Fruit fly (Drosophila melanogaster) whole organism, embryonic: ENCODE results near the gene Tengl1.

Experiments used
- Bgb ChIP-seq: fragments of 200-800 bp; sonication (Bioruptor generic); IDR thresholded peaks from 2 replicates; pipeline ENCODE4 v1.3.6; 2022; ENCODE audit warnings: missing biosample characterization, missing genetic modification characterization; ENCODE audit not compliant: partially characterized antibody
- CG10366 ChIP-seq: fragments of 200-800 bp; sonication (Bioruptor generic); IDR thresholded peaks from 2 replicates; pipeline ENCODE4 v1.3.6; 2022; ENCODE audit warnings: missing biosample characterization, missing genetic modification characterization
- CG10462 ChIP-seq: fragments of 200-800 bp; sonication (Bioruptor generic); optimal IDR thresholded peaks from 2 replicates; lab custom pipeline; 2016; ENCODE audit warnings: missing biosample characterization, missing genetic modification characterization
- CG10654 ChIP-seq: fragments of 200-800 bp; sonication (Bioruptor generic); optimal IDR thresholded peaks from 2 replicates; lab custom pipeline; 2016; ENCODE audit warnings: missing biosample characterization, missing genetic modification characterization
- CG10959 ChIP-seq: fragments of 200-800 bp; sonication (Bioruptor generic); IDR thresholded peaks from 2 replicates; pipeline ENCODE4 v1.3.6; 2022; ENCODE audit warnings: missing biosample characterization, missing genetic modification characterization
- CG11398 ChIP-seq: fragments of 200-800 bp; sonication (Bioruptor generic); optimal IDR thresholded peaks from 2 replicates; lab custom pipeline; 2016; ENCODE audit warnings: missing biosample characterization, missing genetic modification characterization
- CG12155 ChIP-seq: fragments of 200-800 bp; sonication (Bioruptor generic); optimal IDR thresholded peaks from 3 replicates; lab custom pipeline; 2016; ENCODE audit warnings: missing biosample characterization, missing genetic modification characterization
- CG12299 ChIP-seq: fragments of 200-800 bp; sonication (Bioruptor generic); optimal IDR thresholded peaks from 2 replicates; lab custom pipeline; 2018; ENCODE audit warnings: missing biosample characterization, mild to moderate bottlenecking, missing genetic modification characterization
- CG1233 ChIP-seq: fragments of 200-800 bp; sonication (Bioruptor generic); optimal IDR thresholded peaks from 4 replicates; lab custom pipeline; 2018; ENCODE audit warnings: missing biosample characterization, mild to moderate bottlenecking, missing genetic modification characterization
- CG14014 ChIP-seq: fragments of 200-800 bp; sonication (Bioruptor generic); IDR thresholded peaks from 2 replicates; pipeline ENCODE4 v1.3.6; 2022; ENCODE audit warnings: missing biosample characterization, missing genetic modification characterization
- CG15073 ChIP-seq: fragments of 200-800 bp; sonication (Bioruptor generic); optimal IDR thresholded peaks from 2 replicates; lab custom pipeline; 2016; ENCODE audit warnings: missing biosample characterization, missing genetic modification characterization
- CG15479 ChIP-seq: fragments of 200-800 bp; sonication (Bioruptor generic); optimal IDR thresholded peaks from 3 replicates; lab custom pipeline; 2019; ENCODE audit warnings: missing biosample characterization, mild to moderate bottlenecking, missing genetic modification characterization, moderate library complexity
- CG16863 ChIP-seq: fragments of 200-800 bp; sonication (Bioruptor generic); optimal IDR thresholded peaks from 3 replicates; lab custom pipeline; 2016; ENCODE audit warnings: missing biosample characterization, missing genetic modification characterization
- CG18476 ChIP-seq: fragments of 200-800 bp; sonication (Bioruptor generic); optimal IDR thresholded peaks from 2 replicates; lab custom pipeline; 2016; ENCODE audit warnings: missing biosample characterization, mild to moderate bottlenecking, missing genetic modification characterization
- CG3065 ChIP-seq: fragments of 200-800 bp; sonication (Bioruptor generic); optimal IDR thresholded peaks from 2 replicates; lab custom pipeline; 2016; ENCODE audit warnings: missing biosample characterization, missing genetic modification characterization
- CG3163 ChIP-seq: fragments of 200-800 bp; sonication (Bioruptor generic); optimal IDR thresholded peaks from 3 replicates; lab custom pipeline; 2016; ENCODE audit warnings: missing biosample characterization, missing genetic modification characterization
- CG3407 ChIP-seq: fragments of 200-800 bp; sonication (Bioruptor generic); optimal IDR thresholded peaks from 2 replicates; lab custom pipeline; 2018; ENCODE audit warnings: missing biosample characterization, mild to moderate bottlenecking, missing genetic modification characterization
- CG3995 ChIP-seq: fragments of 200-800 bp; sonication (Bioruptor generic); optimal IDR thresholded peaks from 3 replicates; lab custom pipeline; 2016; ENCODE audit warnings: missing biosample characterization, missing genetic modification characterization
- CG7745 ChIP-seq: fragments of 200-800 bp; sonication (Bioruptor generic); optimal IDR thresholded peaks from 2 replicates; lab custom pipeline; 2018; ENCODE audit warnings: missing biosample characterization, mild to moderate bottlenecking, missing genetic modification characterization, moderate library complexity
- CG9797 ChIP-seq: fragments of 200-800 bp; sonication (Bioruptor generic); optimal IDR thresholded peaks from 3 replicates; lab custom pipeline; 2018; ENCODE audit warnings: missing biosample characterization, mild to moderate bottlenecking, missing genetic modification characterization
- CoRest ChIP-seq: fragments of 200-800 bp; sonication (Bioruptor generic); optimal IDR thresholded peaks from 3 replicates; lab custom pipeline; 2018; ENCODE audit warnings: missing biosample characterization, mild to moderate bottlenecking, missing genetic modification characterization, moderate library complexity
- Dad ChIP-seq: fragments of 200-800 bp; sonication (Bioruptor generic); optimal IDR thresholded peaks from 3 replicates; lab custom pipeline; 2016; ENCODE audit warnings: missing biosample characterization, missing genetic modification characterization
- Dp ChIP-seq: fragments of 200-800 bp; sonication (Bioruptor generic); optimal IDR thresholded peaks from 2 replicates; lab custom pipeline; 2018; ENCODE audit warnings: missing biosample characterization, mild to moderate bottlenecking, missing genetic modification characterization, moderate library complexity
- E2f1 ChIP-seq: fragments of 200-800 bp; sonication (Bioruptor generic); IDR thresholded peaks from 2 replicates; pipeline ENCODE4 v1.3.6; 2022; ENCODE audit warnings: missing biosample characterization, missing genetic modification characterization
- Gsc ChIP-seq: fragments of 200-800 bp; sonication (Bioruptor generic); IDR thresholded peaks from 2 replicates; pipeline ENCODE4 v1.3.6; 2022; ENCODE audit warnings: missing biosample characterization, missing genetic modification characterization
- Gug ChIP-seq: fragments of 200-800 bp; sonication (Bioruptor generic); IDR thresholded peaks from 4 replicates; pipeline ENCODE4 v1.3.6; 2022; ENCODE audit warnings: missing biosample characterization, missing genetic modification characterization
- H15 ChIP-seq: fragments of 200-800 bp; sonication (Bioruptor generic); IDR thresholded peaks from 3 replicates; pipeline ENCODE4 v1.3.6; 2022; ENCODE audit warnings: missing biosample characterization, missing genetic modification characterization
- Hsf ChIP-seq: fragments of 200-800 bp; sonication (Bioruptor generic); optimal IDR thresholded peaks from 3 replicates; lab custom pipeline; 2016; ENCODE audit warnings: missing biosample characterization, missing genetic modification characterization
- Kr ChIP-seq: fragments of 200-800 bp; sonication (Bioruptor generic); optimal IDR thresholded peaks from 2 replicates; lab custom pipeline; 2017; ENCODE audit warnings: missing biosample characterization, mild to moderate bottlenecking, missing genetic modification characterization
- Lhr ChIP-seq: fragments of 200-800 bp; sonication (Bioruptor generic); optimal IDR thresholded peaks from 3 replicates; lab custom pipeline; 2017; ENCODE audit warnings: mild to moderate bottlenecking, missing biosample characterization, missing genetic modification reagents, missing genetic modification characterization
- Mrtf ChIP-seq: fragments of 200-800 bp; sonication (Bioruptor generic); IDR thresholded peaks from 3 replicates; pipeline ENCODE4 v1.3.6; 2022; ENCODE audit warnings: missing biosample characterization, missing genetic modification characterization
- Myb ChIP-seq: fragments of 200-800 bp; sonication (Bioruptor generic); optimal IDR thresholded peaks from 2 replicates; lab custom pipeline; 2016; ENCODE audit warnings: missing biosample characterization, missing genetic modification characterization
- al ChIP-seq: fragments of 200-800 bp; sonication (Bioruptor generic); IDR thresholded peaks from 2 replicates; pipeline ENCODE4 v1.3.6; 2022; ENCODE audit warnings: missing biosample characterization, missing genetic modification characterization
- cato ChIP-seq: fragments of 200-800 bp; sonication (Bioruptor generic); optimal IDR thresholded peaks from 2 replicates; lab custom pipeline; 2016; ENCODE audit warnings: missing biosample characterization, missing genetic modification characterization, borderline replicate concordance
- gro ChIP-seq: fragments of 200-800 bp; sonication (Bioruptor generic); optimal IDR thresholded peaks from 2 replicates; lab custom pipeline; 2016; ENCODE audit warnings: missing biosample characterization, missing genetic modification characterization
- gsb-n ChIP-seq: fragments of 200-800 bp; sonication (Bioruptor generic); optimal IDR thresholded peaks from 3 replicates; lab custom pipeline; 2018; ENCODE audit warnings: missing biosample characterization, mild to moderate bottlenecking, missing genetic modification characterization
- ken ChIP-seq: fragments of 200-800 bp; sonication (Bioruptor generic); IDR thresholded peaks from 3 replicates; pipeline ENCODE4 v1.3.6; 2022; ENCODE audit warnings: missing biosample characterization, missing genetic modification characterization
- knrl ChIP-seq: fragments of 200-800 bp; sonication (Bioruptor generic); IDR thresholded peaks from 3 replicates; pipeline ENCODE4 v1.3.6; 2022; ENCODE audit warnings: missing biosample characterization, missing genetic modification characterization; ENCODE audit not compliant: partially characterized antibody
- nerfin-1 ChIP-seq: fragments of 200-800 bp; sonication (Bioruptor generic); optimal IDR thresholded peaks from 3 replicates; lab custom pipeline; 2019; ENCODE audit warnings: missing biosample characterization, mild to moderate bottlenecking, missing genetic modification characterization, moderate library complexity
- nerfin-2 ChIP-seq: fragments of 200-800 bp; sonication (Bioruptor generic); IDR thresholded peaks from 2 replicates; pipeline ENCODE4 v1.3.6; 2022; ENCODE audit warnings: missing biosample characterization, missing genetic modification characterization; ENCODE audit not compliant: partially characterized antibody
- nom ChIP-seq: fragments of 200-800 bp; sonication (Bioruptor generic); optimal IDR thresholded peaks from 2 replicates; lab custom pipeline; 2017; ENCODE audit warnings: missing biosample characterization, missing genetic modification characterization, mild to moderate bottlenecking, moderate library complexity, missing genetic modification reagents
- p53 ChIP-seq: fragments of 200-800 bp; sonication (Bioruptor generic); optimal IDR thresholded peaks from 2 replicates; lab custom pipeline; 2016; ENCODE audit warnings: missing biosample characterization, missing genetic modification characterization
- pfk ChIP-seq: fragments of 200-800 bp; sonication (Bioruptor generic); optimal IDR thresholded peaks from 2 replicates; lab custom pipeline; 2018; ENCODE audit warnings: missing biosample characterization, mild to moderate bottlenecking, missing genetic modification characterization, moderate library complexity
- phol ChIP-seq: fragments of 200-800 bp; sonication (Bioruptor generic); optimal IDR thresholded peaks from 3 replicates; lab custom pipeline; 2018; ENCODE audit warnings: missing biosample characterization, mild to moderate bottlenecking, missing genetic modification characterization, moderate library complexity
- prd ChIP-seq, 3 experiments: fragments of >200 bp in 2 of 3; fragments of 200-800 bp in 1 of 3; sonication (Bioruptor generic) in 1 of 3; optimal IDR thresholded peaks in 2 of 3; IDR thresholded peaks in 1 of 3; 2 replicates in 2 of 3; 3 replicates in 1 of 3; pipeline versions ENCODE4 v1.3.6 to Lab custom; 2017 to 2022; ENCODE audit warnings: missing biosample characterization in 1 of 3, missing genetic modification characterization in 1 of 3
- tgo ChIP-seq: fragments of 200-800 bp; sonication (Bioruptor generic); IDR thresholded peaks from 3 replicates; pipeline ENCODE4 v1.3.6; 2022; ENCODE audit warnings: missing biosample characterization, missing genetic modification characterization
- tin ChIP-seq: fragments of 200-800 bp; sonication (Bioruptor generic); optimal IDR thresholded peaks from 3 replicates; lab custom pipeline; 2016; ENCODE audit warnings: missing biosample characterization, missing genetic modification characterization
- tna ChIP-seq: fragments of 200-800 bp; sonication (Bioruptor generic); IDR thresholded peaks from 2 replicates; pipeline ENCODE4 v1.3.6; 2022; ENCODE audit warnings: missing biosample characterization, missing genetic modification characterization; ENCODE audit not compliant: partially characterized antibody
- toy ChIP-seq: fragments of 200-800 bp; sonication (Bioruptor generic); IDR thresholded peaks from 2 replicates; pipeline ENCODE4 v1.3.6; 2022; ENCODE audit warnings: missing biosample characterization, missing genetic modification characterization
- trem ChIP-seq: fragments of 200-800 bp; optimal IDR thresholded peaks from 3 replicates; lab custom pipeline; 2019; ENCODE audit warnings: missing biosample characterization, mild to moderate bottlenecking, missing genetic modification characterization, moderate library complexity
- tup ChIP-seq: fragments of 200-800 bp; sonication (Bioruptor generic); optimal IDR thresholded peaks from 2 replicates; lab custom pipeline; 2016; ENCODE audit warnings: missing biosample characterization, mild to moderate bottlenecking, missing genetic modification characterization, moderate library complexity

The Tengl1 gene

DNA sequence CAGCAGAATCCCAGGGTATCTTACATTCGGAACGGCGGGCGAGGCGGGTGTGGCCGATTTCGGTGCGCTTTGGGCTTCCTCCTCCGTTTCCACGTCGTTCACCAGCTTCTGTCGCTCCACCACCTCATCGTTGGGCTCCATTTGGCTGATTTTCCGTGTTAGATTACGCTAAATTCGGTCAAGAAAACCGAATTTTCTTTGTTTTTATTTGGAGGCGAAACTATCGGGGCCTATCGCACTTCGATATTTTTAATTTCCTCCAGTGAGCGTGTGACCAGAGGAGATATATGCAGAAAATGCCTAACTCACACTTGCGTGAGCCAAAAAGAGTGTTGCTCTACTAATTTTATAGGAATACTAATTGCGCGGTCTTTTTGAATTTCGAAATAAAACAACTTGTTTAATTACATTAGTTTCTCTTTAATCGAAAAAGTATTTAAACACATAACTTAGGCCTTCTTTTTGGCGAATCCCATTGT is 48.2 kb downstream of the Tengl1 start, which contains the start of gene CG10874 (continued):
- TF ChIP-seq CG10366 (GFP tag; lab: Robert Waterston, UW) (no peak), cato (no peak), CG3163 (no peak), al (GFP tag; lab: Robert Waterston, UW) (no peak), CG16863 (GFP tag; lab: Kevin White, UChicago) (no peak), CG3407 (GFP tag; lab: Kevin White, UChicago) (no peak), nerfin-2 (GFP tag; lab: Robert Waterston, UW) (no peak), Kr (no peak), CG1233 (GFP tag; lab: Kevin White, UChicago) (no peak), gsb-n (no peak), CG10654 (no peak), CG15073 (no peak), CG3065 (no peak), prd (optimal IDR thresholded peaks at IDR 0.05; lab: Kevin White, UChicago) (no peak), prd (GFP tag; IDR thresholded peaks at IDR 0.05; lab: Robert Waterston, UW) (no peak), trem (tag; lab: Kevin White, UChicago) (peak; percentile 60), CG9797 (GFP tag; lab: Kevin White, UChicago) (peak; percentile 81), gro (GFP tag; lab: Kevin White, UChicago) (peak; percentile 29), ken (GFP tag; lab: Robert Waterston, UW) (no peak), E2f1 (GFP tag; lab: Robert Waterston, UW) (no peak), tup (GFP tag; lab: Kevin White, UChicago) (no peak), Mrtf (GFP tag; lab: Robert Waterston, UW) (no peak), Lhr (GFP tag; lab: Kevin White, UChicago) (peak; percentile 77), Hsf (no peak), CG15479 (no peak), phol (tag; lab: Kevin White, UChicago) (peak; percentile 51), CG12299 (tag; lab: Kevin White, UChicago) (no peak), toy (no peak), CG12155 (GFP tag; lab: Kevin White, UChicago) (peak; percentile 20), CoRest (tag; lab: Kevin White, UChicago) (peak; percentile 37), CG18476 (GFP tag; lab: Kevin White, UChicago) (no peak), Bgb (no peak), Dp (GFP tag; lab: Kevin White, UChicago) (peak; percentile 99), Gsc (GFP tag; lab: Robert Waterston, UW) (no peak), CG3995 (no peak), Myb (GFP tag; lab: Kevin White, UChicago) (peak; percentile 88), tna (GFP tag; lab: Robert Waterston, UW) (no peak), Dad (no peak), knrl (no peak), nom (peak; percentile 6), tin (GFP tag; lab: Kevin White, UChicago) (no peak), tgo (GFP tag; lab: Robert Waterston, UW) (no peak), H15 (GFP tag; lab: Robert Waterston, UW) (no peak), Gug (no peak), CG14014 (GFP tag; lab: Robert Waterston, UW) (no peak), CG10959 (GFP tag; lab: Robert Waterston, UW) (no peak), pfk (GFP tag; lab: Kevin White, UChicago) (no peak), nerfin-1 (tag; lab: Kevin White, UChicago) (no peak), CG10462 (GFP tag; lab: Kevin White, UChicago) (no peak), CG11398 (GFP tag; lab: Kevin White, UChicago) (no peak), CG7745 (tag; lab: Kevin White, UChicago) (no peak), p53 (GFP tag; lab: Kevin White, UChicago) (no peak)
